Fruit fly (Drosophila melanogaster): ENCODE results near the gene CtsK1.

CtsK1 gene

dm6 chr3L:14001658-14002523 lies 7.9 kb downstream of the CtsK1 start, which contains the start of the genes Nprl3 and upSET (continued):
- TF ChIP-seq CG4854 (GFP tag; optimal IDR thresholded peaks at IDR 0.05) (no peak), br (optimal IDR thresholded peaks at IDR 0.05) (no peak), NC2β (GFP tag; optimal IDR thresholded peaks at IDR 0.05) (peak; percentile 14), CG17359 (tag; optimal IDR thresholded peaks at IDR 0.05) (peak; percentile 51)

dm6 chr3L:14002524-14003135 lies 8.6 kb downstream of the CtsK1 start:
- TF ChIP-seq CG12942 (GFP tag; optimal IDR thresholded peaks at IDR 0.05) = no peak
- TF ChIP-seq mirr (GFP tag; optimal IDR thresholded peaks at IDR 0.05) = peak; percentile 37
- TF ChIP-seq CG1832 (GFP tag; optimal IDR thresholded peaks at IDR 0.05) = peak; percentile 62
- TF ChIP-seq CG34422 (GFP tag; IDR thresholded peaks at IDR 0.05) = peak; percentile 44; the same call in 1 of the 3 replicates
- no peak for TF ChIP-seq CG13123 (GFP tag; optimal IDR thresholded peaks at IDR 0.05)
- TF ChIP-seq Rfx (GFP tag; IDR thresholded peaks at IDR 0.05) = 0 out of 2 replicates have a peak, but pooled peaks have one; percentile 16
- TF ChIP-seq croc (GFP tag; conservative IDR thresholded peaks at IDR 0.05) = no peak
- TF ChIP-seq ewg (GFP tag; optimal IDR thresholded peaks at IDR 0.05) = peak; percentile 90
- peak; percentile 9 for TF ChIP-seq CG12219 (GFP tag; optimal IDR thresholded peaks at IDR 0.05)
- peak; percentile 20; the same call in 1 of the 2 replicates for TF ChIP-seq CG13287 (GFP tag; IDR thresholded peaks at IDR 0.05; ENCODE audit: partially characterized antibody)
- TF ChIP-seq Sox102F (GFP tag; optimal IDR thresholded peaks at IDR 0.05) = no peak
- TF ChIP-seq CG10431 (GFP tag; optimal IDR thresholded peaks at IDR 0.05) = no peak
- TF ChIP-seq CG12744 (GFP tag; optimal IDR thresholded peaks at IDR 0.05) = no peak
- TF ChIP-seq zfh2 (GFP tag; optimal IDR thresholded peaks at IDR 0.05) = peak; percentile 14
- no peak for TF ChIP-seq Hr78 (GFP tag; optimal IDR thresholded peaks at IDR 0.05)
- TF ChIP-seq CG15479 (GFP tag; optimal IDR thresholded peaks at IDR 0.05) = peak; percentile 51
- peak; percentile 25 for TF ChIP-seq CG6765 (GFP tag; optimal IDR thresholded peaks at IDR 0.05)
- no peak for TF ChIP-seq sisA (GFP tag; IDR thresholded peaks at IDR 0.05)
- TF ChIP-seq Myb (GFP tag; optimal IDR thresholded peaks at IDR 0.05) = no peak
- no peak for TF ChIP-seq repo (GFP tag; optimal IDR thresholded peaks at IDR 0.05)
- peak; percentile 13 for TF ChIP-seq BEAF-32 (GFP tag; optimal IDR thresholded peaks at IDR 0.05)
- peak; percentile 89 for TF ChIP-seq sd (tag; optimal IDR thresholded peaks at IDR 0.05)
- peak; percentile 70; the same call in 1 of the 2 replicates for TF ChIP-seq rib (GFP tag; IDR thresholded peaks at IDR 0.05)
- no peak for TF ChIP-seq CG6683 (GFP tag; optimal IDR thresholded peaks at IDR 0.05)
- TF ChIP-seq CG42726 (GFP tag; IDR thresholded peaks at IDR 0.05; ENCODE audit: partially characterized antibody) = 0 out of 2 replicates have a peak, but pooled peaks have one; percentile 46
- TF ChIP-seq mld (GFP tag; IDR thresholded peaks at IDR 0.05; ENCODE audit: partially characterized antibody) = no peak
- TF ChIP-seq CG11085 (GFP tag; IDR thresholded peaks at IDR 0.05) = no peak
- peak; percentile 95 for TF ChIP-seq cg (GFP tag; optimal IDR thresholded peaks at IDR 0.05)
- peak; percentile 38; the same call in 1 of the 2 replicates for TF ChIP-seq onecut (GFP tag; IDR thresholded peaks at IDR 0.05)
- peak; percentile 27; the same call in 1 of the 2 replicates for TF ChIP-seq slbo (GFP tag; IDR thresholded peaks at IDR 0.05)
- no peak for TF ChIP-seq CG8765 (GFP tag; IDR thresholded peaks at IDR 0.05)
- TF ChIP-seq sima (GFP tag; optimal IDR thresholded peaks at IDR 0.05) = no peak
- no peak for TF ChIP-seq HLH54F (GFP tag; optimal IDR thresholded peaks at IDR 0.05)
- peak; percentile 29 for TF ChIP-seq CG13624 (GFP tag; optimal IDR thresholded peaks at IDR 0.05)
- TF ChIP-seq CG10267 (tag; optimal IDR thresholded peaks at IDR 0.05) = no peak
- TF ChIP-seq tio (GFP tag; optimal IDR thresholded peaks at IDR 0.05) = no peak
- peak; percentile 28; the same call in 1 of the 2 replicates for TF ChIP-seq amos (GFP tag; IDR thresholded peaks at IDR 0.05; ENCODE audit: partially characterized antibody)
- TF ChIP-seq CG7745 (tag; optimal IDR thresholded peaks at IDR 0.05) = peak; percentile 2
- TF ChIP-seq kah (GFP tag; optimal IDR thresholded peaks at IDR 0.05) = no peak
- TF ChIP-seq CG7271 (tag; optimal IDR thresholded peaks at IDR 0.05) = no peak
- peak; percentile 17 for TF ChIP-seq CrebB (tag; optimal IDR thresholded peaks at IDR 0.05)

Data from whole organism, embryonic.